Fruit fly (Drosophila melanogaster) whole organism, prepupa: Measurements from ENCODE around the gene CG32939.
A peak's percentile ranks its signal among the peaks of the same experiment; 100 is the strongest.

Experiments
- CG10669 ChIP-seq: fragments of 200-800 bp; sonication (Bioruptor generic); optimal IDR thresholded peaks from 3 replicates; lab custom pipeline; 2018; ENCODE audit warnings: missing biosample characterization, mild to moderate bottlenecking, missing genetic modification characterization, moderate library complexity
- CG1621 ChIP-seq: fragments of 200-800 bp; sonication (Bioruptor generic); optimal IDR thresholded peaks from 3 replicates; lab custom pipeline; 2018; ENCODE audit warnings: missing biosample characterization, mild to moderate bottlenecking, missing genetic modification characterization
- CG6854 ChIP-seq: fragments of 200-800 bp; sonication (Bioruptor generic); optimal IDR thresholded peaks from 2 replicates; lab custom pipeline; 2017; ENCODE audit warnings: missing biosample characterization, mild to moderate bottlenecking, missing genetic modification characterization
- CG8319 ChIP-seq: fragments of 200-800 bp; sonication (Bioruptor generic); optimal IDR thresholded peaks from 3 replicates; lab custom pipeline; 2016; ENCODE audit warnings: missing biosample characterization, missing genetic modification characterization
- OdsH ChIP-seq: fragments of 200-800 bp; sonication (Bioruptor generic); optimal IDR thresholded peaks from 3 replicates; lab custom pipeline; 2016; ENCODE audit warnings: missing biosample characterization, missing genetic modification characterization
- acj6 ChIP-seq: fragments of 200-800 bp; sonication (Bioruptor generic); optimal IDR thresholded peaks from 3 replicates; lab custom pipeline; 2016; ENCODE audit warnings: missing biosample characterization, missing genetic modification characterization

dm6 chr3R:9674968-9675573, 17.8 kb upstream of the CG32939 start, which contains the start of gene Nepl12:
- TF ChIP-seq CG10669 (GFP tag; lab: Kevin White, UChicago) (no peak), CG8319 (GFP tag; lab: Kevin White, UChicago) (peak; percentile 18), CG6854 (no peak), CG1621 (tag; lab: Kevin White, UChicago) (no peak), OdsH (GFP tag; lab: Kevin White, UChicago) (no peak), acj6 (GFP tag; lab: Kevin White, UChicago) (no peak)
